Worm (Caenorhabditis elegans): ENCODE data around the gene F25D1.8.

Gene F25D1.8

DNA sequence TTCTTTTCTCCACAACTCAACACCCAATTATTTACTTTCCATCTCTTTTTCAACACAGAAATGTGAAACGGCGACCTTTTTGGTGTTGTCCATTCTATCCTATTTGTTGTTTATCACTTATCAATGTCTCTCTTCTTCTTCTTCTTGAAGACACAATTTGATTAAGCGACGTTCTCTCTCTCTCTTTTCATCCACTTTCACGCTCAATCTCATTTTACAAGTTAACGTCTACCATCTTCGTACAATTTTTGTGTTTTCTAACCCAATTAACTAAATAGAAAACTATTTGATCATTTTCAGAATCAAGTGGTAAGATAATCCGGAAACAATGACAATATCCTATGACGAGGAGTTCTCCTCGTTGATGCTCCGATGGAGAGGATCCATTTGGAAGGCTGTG lies 18.5 kb downstream of the F25D1.8 start, which contains the start of gene best-14:
Gene best-14 (plus strand): TSS at position 301 of the 400 bp plus-strand sequence.
- TF ChIP-seq sptf-1 (tag; optimal IDR thresholded peaks at IDR 0.05) (no peak), elt-1 (tag; optimal IDR thresholded peaks at IDR 0.05; ENCODE audit: borderline replicate concordance, insufficient read depth) (no peak), ceh-43 (GFP tag; optimal IDR thresholded peaks at IDR 0.05) (no peak), ces-1 (GFP tag; optimal IDR thresholded peaks at IDR 0.05) (no peak), lsy-2 (tag; optimal IDR thresholded peaks at IDR 0.05) (no peak), nhr-237 (tag; optimal IDR thresholded peaks at IDR 0.05) (no peak), ham-2 (GFP tag; optimal IDR thresholded peaks at IDR 0.05) (no peak), lin-13 (tag; optimal IDR thresholded peaks at IDR 0.05) (no peak), sem-2 (GFP tag; optimal IDR thresholded peaks at IDR 0.05) (no peak), nhr-12 (tag; optimal IDR thresholded peaks at IDR 0.05) (no peak), bed-3 (GFP tag; optimal IDR thresholded peaks at IDR 0.05) (no peak), flh-1 (GFP tag; optimal IDR thresholded peaks at IDR 0.05) (no peak), hlh-1 (tag; optimal IDR thresholded peaks at IDR 0.05) (no peak), tbx-8 (GFP tag; optimal IDR thresholded peaks at IDR 0.05) (no peak), nhr-2 (tag; optimal IDR thresholded peaks at IDR 0.05) (no peak), zip-8 (tag; optimal IDR thresholded peaks at IDR 0.05) (no peak), mab-5 (tag; optimal IDR thresholded peaks at IDR 0.05) (no peak), unc-39 (tag; optimal IDR thresholded peaks at IDR 0.05) (no peak), ceh-83 (GFP tag; optimal IDR thresholded peaks at IDR 0.05) (no peak)

DNA sequence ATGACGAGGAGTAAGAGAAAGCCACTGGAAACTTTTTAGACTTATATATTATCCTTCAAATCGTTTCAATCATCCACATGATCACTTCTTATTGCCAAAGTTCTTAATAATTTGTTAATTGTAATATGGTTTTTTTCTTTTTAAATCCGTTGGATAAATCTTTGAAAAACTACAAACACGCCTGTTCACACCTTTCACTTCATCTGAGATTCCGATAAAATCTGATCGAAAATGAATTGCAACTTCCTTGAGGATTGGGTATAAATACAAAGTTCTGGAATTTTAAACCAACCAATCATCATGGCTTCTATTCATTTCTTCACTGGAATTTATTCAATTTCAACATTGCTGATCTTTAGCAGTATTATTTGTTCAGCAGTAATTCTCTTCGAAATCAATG lies 21.4 kb downstream of the F25D1.8 start, which contains the start of gene col-152:
Gene col-152 (plus strand): TSS at position 301 of the 400 bp plus-strand sequence.
- TF ChIP-seq drap-1 (GFP tag; optimal IDR thresholded peaks at IDR 0.05) (no peak), lin-13 (tag; optimal IDR thresholded peaks at IDR 0.05) (no peak), lsy-2 (tag; optimal IDR thresholded peaks at IDR 0.05) (no peak), sem-2 (GFP tag; optimal IDR thresholded peaks at IDR 0.05) (no peak), unc-120 (tag; optimal IDR thresholded peaks at IDR 0.05; ENCODE audit: poor library complexity, severe bottlenecking) (no peak), sptf-1 (tag; optimal IDR thresholded peaks at IDR 0.05) (no peak), hlh-1 (tag; optimal IDR thresholded peaks at IDR 0.05) (no peak), ham-2 (GFP tag; optimal IDR thresholded peaks at IDR 0.05) (no peak), lin-32 (GFP tag; optimal IDR thresholded peaks at IDR 0.05) (no peak), flh-1 (GFP tag; optimal IDR thresholded peaks at IDR 0.05) (no peak), elt-1 (tag; optimal IDR thresholded peaks at IDR 0.05; ENCODE audit: borderline replicate concordance, insufficient read depth) (no peak), ceh-83 (GFP tag; optimal IDR thresholded peaks at IDR 0.05) (no peak), unc-62 (GFP tag; optimal IDR thresholded peaks at IDR 0.05) (no peak), mep-1 (tag; optimal IDR thresholded peaks at IDR 0.05) (no peak)

DNA sequence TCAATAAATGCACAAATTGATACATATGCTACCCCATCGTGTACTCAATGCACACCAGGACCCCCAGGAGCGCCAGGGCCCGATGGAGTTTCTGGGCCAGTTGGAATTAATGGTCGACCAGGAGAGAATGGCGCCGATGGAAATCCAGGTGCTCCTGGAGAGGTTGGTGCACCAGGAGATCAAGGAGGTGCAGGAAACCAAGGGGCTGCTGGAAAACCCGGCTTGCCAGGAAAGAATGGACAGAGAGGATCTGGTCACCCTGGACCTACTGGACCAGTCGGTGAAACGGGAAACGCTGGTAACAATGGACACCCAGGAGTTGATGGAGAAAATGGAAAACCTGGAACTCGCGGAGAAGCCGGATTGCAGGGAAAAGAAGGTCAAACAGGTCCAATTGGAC lies 22.4 kb downstream of the F25D1.8 start:
- TF ChIP-seq blmp-1 (tag; optimal IDR thresholded peaks at IDR 0.05): no peak
- no peak for TF ChIP-seq nhr-2 (tag; optimal IDR thresholded peaks at IDR 0.05)
- TF ChIP-seq bed-3 (GFP tag; optimal IDR thresholded peaks at IDR 0.05): no peak
- TF ChIP-seq nhr-76 (tag; optimal IDR thresholded peaks at IDR 0.05): no peak

DNA sequence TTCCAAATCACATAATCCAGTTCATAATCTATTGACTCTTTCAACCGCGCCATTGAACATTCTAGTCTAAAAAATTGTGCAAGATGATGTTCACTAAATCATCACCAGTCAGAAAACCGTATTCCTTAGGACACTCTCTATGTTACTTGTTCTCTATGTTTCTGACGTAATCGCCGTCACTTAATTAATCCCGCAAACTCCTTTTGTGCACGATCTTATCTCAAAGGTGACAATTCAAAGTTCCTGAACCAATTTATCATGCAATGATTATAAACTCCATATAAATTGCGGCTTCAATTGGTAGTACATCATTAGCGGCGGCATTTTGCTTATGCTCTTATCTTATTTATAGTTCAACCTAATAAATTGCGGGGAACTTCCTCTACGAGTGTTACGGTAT lies 23.6 kb downstream of the F25D1.8 start:
- TF ChIP-seq nhr-28 (tag; optimal IDR thresholded peaks at IDR 0.05): no peak
- TF ChIP-seq zip-8 (tag; optimal IDR thresholded peaks at IDR 0.05): no peak
- no peak for TF ChIP-seq drap-1 (GFP tag; optimal IDR thresholded peaks at IDR 0.05)
- no peak for TF ChIP-seq flh-1 (GFP tag; optimal IDR thresholded peaks at IDR 0.05)
- no peak for TF ChIP-seq sptf-1 (tag; optimal IDR thresholded peaks at IDR 0.05)
- TF ChIP-seq unc-62 (GFP tag; optimal IDR thresholded peaks at IDR 0.05): no peak
- no peak for TF ChIP-seq nhr-76 (tag; optimal IDR thresholded peaks at IDR 0.05)
- TF ChIP-seq nhr-12 (tag; optimal IDR thresholded peaks at IDR 0.05): no peak
- TF ChIP-seq unc-120 (tag; optimal IDR thresholded peaks at IDR 0.05; ENCODE audit: poor library complexity, severe bottlenecking): no peak
- TF ChIP-seq mls-2 (tag; optimal IDR thresholded peaks at IDR 0.05): no peak
- TF ChIP-seq ceh-43 (GFP tag; optimal IDR thresholded peaks at IDR 0.05): no peak
- no peak for TF ChIP-seq tbx-8 (GFP tag; optimal IDR thresholded peaks at IDR 0.05)
- no peak for TF ChIP-seq lin-32 (GFP tag; optimal IDR thresholded peaks at IDR 0.05)
- TF ChIP-seq blmp-1 (tag; optimal IDR thresholded peaks at IDR 0.05): no peak
- no peak for TF ChIP-seq nhr-237 (tag; optimal IDR thresholded peaks at IDR 0.05)

DNA sequence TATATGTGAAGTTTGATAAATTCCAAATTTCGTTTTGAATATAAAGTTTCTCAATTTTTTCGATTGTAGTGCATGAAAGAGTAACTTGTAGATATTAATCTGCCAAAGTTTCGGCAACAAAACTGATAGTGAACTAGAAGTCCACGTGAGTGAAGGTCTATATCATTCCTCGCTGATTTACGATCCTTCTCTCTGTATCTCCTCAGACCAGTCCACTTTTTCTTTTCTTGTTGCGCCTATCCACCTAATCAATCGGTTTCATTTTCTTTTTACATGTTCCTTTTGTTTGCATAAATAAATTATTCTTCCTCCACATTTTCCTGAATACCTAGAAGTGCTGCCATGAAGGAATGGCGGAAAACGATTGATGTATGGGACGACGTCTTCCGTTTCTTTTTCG lies 24.9 kb downstream of the F25D1.8 start:
- TF ChIP-seq unc-120 (tag; optimal IDR thresholded peaks at IDR 0.05; ENCODE audit: poor library complexity, severe bottlenecking) (no peak), nhr-12 (tag; optimal IDR thresholded peaks at IDR 0.05) (no peak), snpc-4 (tag; optimal IDR thresholded peaks at IDR 0.05) (no peak), flh-1 (GFP tag; optimal IDR thresholded peaks at IDR 0.05) (no peak), ztf-11 (tag; optimal IDR thresholded peaks at IDR 0.05) (no peak), lin-32 (GFP tag; optimal IDR thresholded peaks at IDR 0.05) (no peak), elt-3 (tag; optimal IDR thresholded peaks at IDR 0.05) (no peak), ceh-39 (tag; optimal IDR thresholded peaks at IDR 0.05) (no peak), pha-4 (tag; optimal IDR thresholded peaks at IDR 0.05) (no peak), tbx-8 (GFP tag; optimal IDR thresholded peaks at IDR 0.05) (no peak), sem-2 (GFP tag; optimal IDR thresholded peaks at IDR 0.05) (no peak), lsy-2 (tag; optimal IDR thresholded peaks at IDR 0.05) (no peak), hlh-1 (tag; optimal IDR thresholded peaks at IDR 0.05) (no peak), blmp-1 (tag; optimal IDR thresholded peaks at IDR 0.05) (no peak), nhr-76 (tag; optimal IDR thresholded peaks at IDR 0.05) (no peak), mep-1 (tag; optimal IDR thresholded peaks at IDR 0.05) (no peak)

Measured in whole organism, mixed stage, embryonic.